Worm (Caenorhabditis elegans) whole organism, L4/young adult: ENCODE results near the gene ben-1.

Experiments used
- W03F9.2 ChIP-seq: fragments of 150-350 bp; optimal IDR thresholded peaks from 2 replicates; lab custom pipeline; 2014; ENCODE audit warnings: missing biosample characterization, missing genetic modification characterization
- dao-5 ChIP-seq: sonication (generic microtip); optimal IDR thresholded peaks from 2 replicates; lab custom pipeline; 2016; ENCODE audit warnings: missing genotype, missing genetic modification characterization, moderate library complexity, missing compliant biosample characterization
- him-1 ChIP-seq: sonication (generic microtip); optimal IDR thresholded peaks from 2 replicates; lab custom pipeline; 2016; ENCODE audit warnings: missing genotype, missing genetic modification reagents, missing genetic modification characterization, missing compliant biosample characterization

Gene ben-1

DNA sequence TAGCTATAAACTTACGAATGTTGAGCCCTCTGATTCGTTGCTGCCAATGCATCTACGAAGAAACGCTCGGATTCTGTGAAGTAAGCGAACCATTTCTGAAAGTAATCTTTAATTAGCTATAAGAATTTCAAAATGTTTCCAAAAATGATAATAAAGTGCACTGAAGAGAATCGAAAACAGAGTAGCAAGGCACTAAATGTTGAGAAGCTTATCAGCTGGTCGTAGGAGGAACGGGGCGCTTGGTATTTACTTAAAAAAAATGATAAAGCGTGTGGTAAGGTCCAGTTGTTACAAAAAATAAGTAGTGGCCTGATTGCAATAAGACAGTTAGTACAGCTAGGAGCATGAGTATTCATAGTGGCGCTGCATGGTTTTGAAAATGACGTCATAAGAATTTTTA, 4.9 kb upstream of the ben-1 start, which contains the start of gene C54C6.7:
Gene C54C6.7, minus strand, starts transcription at position 101 of the 400 bp plus-strand sequence.
- no peak for TF ChIP-seq him-1

DNA sequence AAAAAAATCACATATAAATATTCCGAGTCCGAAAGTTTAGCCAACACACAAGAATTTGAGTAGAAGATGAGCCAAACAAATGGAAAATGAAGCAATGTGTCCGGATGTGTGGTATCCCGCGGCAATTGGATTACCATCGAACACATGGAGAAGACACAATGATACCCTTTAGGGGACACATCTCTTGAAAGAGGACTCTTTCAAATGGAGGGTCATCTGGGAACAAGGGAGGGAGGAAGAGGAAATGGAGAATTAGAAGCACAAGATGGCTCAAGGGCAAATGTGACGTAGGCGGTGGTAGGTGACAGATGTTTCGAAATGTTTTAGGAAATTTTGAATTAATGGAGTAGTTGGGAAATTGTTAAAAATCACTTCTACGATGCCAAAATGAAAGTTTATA, 1.6 kb upstream of the ben-1 start:
- TF ChIP-seq dao-5 (tag; lab: Kevin White, UChicago) (no peak), him-1 (no peak), W03F9.2 (tag; lab: Kevin White, UChicago) (no peak)

DNA sequence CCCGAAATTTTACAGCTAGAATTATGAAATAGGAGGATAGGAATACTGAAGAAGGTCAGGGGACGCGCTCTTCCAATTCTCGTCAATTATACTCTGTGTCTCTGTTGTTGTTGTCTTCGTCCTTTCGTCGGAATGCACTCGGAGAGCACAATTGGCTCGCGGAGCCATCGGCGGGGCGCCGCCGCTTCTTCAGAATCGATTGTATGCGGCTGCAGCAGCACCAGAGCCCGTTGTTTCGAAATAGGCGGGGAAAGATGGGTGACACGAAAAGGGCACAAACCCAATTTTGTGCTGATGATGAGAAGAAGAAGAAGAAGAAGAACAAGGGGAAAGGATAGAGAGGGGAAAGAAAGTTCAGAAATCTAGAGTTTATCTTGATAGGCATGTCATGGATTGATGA, 666 bp upstream of the ben-1 start:
- TF ChIP-seq dao-5 (tag; lab: Kevin White, UChicago): no peak
- TF ChIP-seq W03F9.2 (tag; lab: Kevin White, UChicago): no peak
- peak; percentile 9 for TF ChIP-seq him-1

- TF ChIP-seq him-1 (no peak), dao-5 (tag; lab: Kevin White, UChicago) (no peak), W03F9.2 (tag; lab: Kevin White, UChicago) (no peak)
These were observed 346 bp downstream of the ben-1 start for ce11 chrIII:3541093-3541492.

DNA sequence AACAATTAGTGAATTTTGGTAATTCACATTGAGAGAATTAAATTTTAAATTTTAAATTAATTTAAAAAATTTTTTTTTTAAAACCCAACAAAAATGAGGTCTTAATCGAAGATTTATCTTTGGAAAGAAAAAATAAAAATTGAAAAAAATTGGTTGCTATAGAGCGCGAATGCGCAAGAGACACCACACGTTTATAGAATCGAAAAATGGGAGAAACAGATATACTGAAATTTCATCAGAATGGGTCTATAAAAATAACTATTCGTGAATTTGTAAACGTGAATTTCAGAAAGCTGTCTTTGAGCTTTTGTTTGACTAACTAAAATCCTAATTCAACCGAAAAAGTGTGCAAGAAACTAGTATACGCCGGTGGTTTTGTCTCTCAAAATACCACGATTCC, 1.0 kb downstream of the ben-1 start:
- no peak for TF ChIP-seq dao-5 (tag; lab: Kevin White, UChicago)
- peak; percentile 76 for TF ChIP-seq W03F9.2 (tag; lab: Kevin White, UChicago)

ce11 chrIII:3539499-3539898, 1.9 kb downstream of the ben-1 start:
- no peak for TF ChIP-seq him-1
- TF ChIP-seq dao-5 (tag; lab: Kevin White, UChicago): no peak
- no peak for TF ChIP-seq W03F9.2 (tag; lab: Kevin White, UChicago)

DNA sequence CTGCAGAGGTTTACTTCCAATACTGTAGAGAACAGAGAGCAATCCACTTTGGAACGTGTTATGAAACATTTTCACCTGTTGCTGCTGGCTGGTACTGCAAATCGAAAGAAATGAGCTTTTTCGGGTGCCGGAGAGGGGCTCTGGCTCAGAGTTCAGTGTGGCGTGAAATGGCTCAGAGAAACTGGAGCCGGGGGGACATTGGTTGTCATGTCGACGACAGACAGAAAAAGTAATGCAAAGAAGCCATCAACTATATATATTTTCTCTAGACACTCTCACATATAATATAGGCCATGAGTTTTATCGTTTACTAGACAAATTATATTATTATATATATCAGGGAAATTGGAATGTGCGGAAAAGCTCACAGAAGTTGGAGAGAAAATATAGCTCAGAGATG, 4.0 kb downstream of the ben-1 start, which contains the start of gene cfap-20:
Gene cfap-20, minus strand, starts transcription at position 101 of the 400 bp plus-strand sequence.
- TF ChIP-seq W03F9.2 (tag; lab: Kevin White, UChicago) (no peak), dao-5 (tag; lab: Kevin White, UChicago) (no peak), him-1 (no peak)

- TF ChIP-seq him-1 (no peak), W03F9.2 (tag; lab: Kevin White, UChicago) (no peak), dao-5 (tag; lab: Kevin White, UChicago) (no peak)
These were observed 7.3 kb downstream of the ben-1 start for ce11 chrIII:3534185-3534584.

DNA sequence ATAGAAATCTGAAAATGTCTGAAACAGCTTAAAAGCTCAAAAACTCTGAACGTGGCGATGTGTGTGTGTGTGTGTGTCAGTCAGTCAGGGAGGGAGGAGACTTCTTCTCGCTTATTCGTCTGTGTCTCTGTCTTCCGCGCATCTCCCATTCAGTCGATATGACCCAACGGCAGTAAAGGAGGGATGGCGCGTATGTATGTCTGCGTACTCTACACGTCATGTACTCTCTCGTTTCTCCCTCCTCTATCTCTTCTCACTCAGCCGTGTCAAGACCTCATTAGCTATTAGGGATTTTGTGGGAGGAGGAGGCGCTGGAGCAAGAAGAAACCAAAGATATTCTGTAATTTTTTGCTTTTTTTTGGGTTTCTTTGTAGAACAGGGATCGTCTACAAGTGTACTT, 9.4 kb downstream of the ben-1 start:
- no peak for TF ChIP-seq W03F9.2 (tag; lab: Kevin White, UChicago)
- TF ChIP-seq him-1: peak; percentile 35
- no peak for TF ChIP-seq dao-5 (tag; lab: Kevin White, UChicago)

DNA sequence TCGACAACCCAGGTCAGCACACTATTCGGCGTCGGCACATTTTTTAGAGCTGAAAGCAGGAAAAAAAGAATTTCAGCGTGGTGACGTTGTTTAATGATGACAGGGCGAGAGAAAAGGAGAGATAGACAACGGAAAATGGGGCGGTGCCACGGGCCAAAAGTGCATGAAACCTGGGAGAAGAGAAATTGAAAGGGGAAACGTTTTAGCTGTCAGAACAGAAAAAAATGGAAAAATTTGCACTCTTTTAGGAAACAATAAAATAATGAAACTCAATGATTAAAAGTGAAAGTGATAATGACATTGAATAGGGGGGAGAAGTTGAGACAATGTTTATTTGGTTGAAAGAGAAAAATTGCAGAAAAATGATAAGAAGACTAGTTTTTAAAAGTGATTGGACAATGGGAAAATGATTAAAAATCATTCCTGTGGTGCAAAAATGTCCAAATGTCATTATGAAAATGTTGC, 11.7 kb downstream of the ben-1 start, which contains the start of gene pitp-1:
Gene pitp-1, minus strand, starts transcription at position 51 of the 465 bp plus-strand sequence.
- TF ChIP-seq W03F9.2 (tag; lab: Kevin White, UChicago) (no peak), him-1 (no peak), dao-5 (tag; lab: Kevin White, UChicago) (no peak)

DNA sequence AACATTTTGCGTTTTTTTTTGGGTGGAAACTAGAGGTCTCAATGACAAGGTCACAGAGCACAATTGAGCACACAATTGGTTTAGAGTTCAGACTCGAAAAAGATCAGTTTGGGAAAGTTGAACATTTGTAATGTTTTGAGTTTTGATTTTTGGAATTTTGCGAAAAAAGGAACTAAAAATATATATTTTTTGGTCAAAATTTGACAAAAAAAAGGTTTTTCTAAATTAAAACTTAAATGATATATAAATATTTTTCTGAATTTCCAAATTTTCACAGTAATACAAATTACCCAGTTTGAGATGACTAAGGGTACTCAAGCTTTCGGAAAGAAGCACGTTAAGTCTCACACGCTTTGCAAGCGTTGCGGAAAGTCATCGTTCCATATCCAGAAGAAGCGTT, 13.1 kb downstream of the ben-1 start, which contains the start of gene rpl-37:
Gene rpl-37, plus strand, starts transcription at position 301 of the 400 bp plus-strand sequence.
- no peak for TF ChIP-seq dao-5 (tag; lab: Kevin White, UChicago)
- no peak for TF ChIP-seq W03F9.2 (tag; lab: Kevin White, UChicago)
- TF ChIP-seq him-1: no peak

DNA sequence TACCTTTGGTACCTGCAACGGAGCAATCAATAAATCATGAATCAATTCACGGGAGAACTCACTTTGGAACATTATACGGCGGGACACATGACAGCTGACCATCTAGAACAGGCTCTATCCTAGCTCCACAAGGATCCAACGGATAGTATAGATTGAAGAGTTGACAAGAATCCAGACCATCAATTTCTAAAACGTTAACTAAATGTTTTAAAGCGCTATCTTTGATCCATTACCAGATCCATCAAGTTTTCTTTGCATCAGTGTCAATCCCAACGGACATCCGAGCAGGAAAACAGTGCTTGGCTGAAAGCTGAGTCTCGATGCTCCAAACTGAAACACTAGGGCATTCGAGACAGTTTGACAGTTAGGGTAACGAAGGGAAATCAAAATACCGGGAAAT, 18.1 kb downstream of the ben-1 start:
- TF ChIP-seq dao-5 (tag; lab: Kevin White, UChicago) (no peak), him-1 (no peak), W03F9.2 (tag; lab: Kevin White, UChicago) (no peak)

DNA sequence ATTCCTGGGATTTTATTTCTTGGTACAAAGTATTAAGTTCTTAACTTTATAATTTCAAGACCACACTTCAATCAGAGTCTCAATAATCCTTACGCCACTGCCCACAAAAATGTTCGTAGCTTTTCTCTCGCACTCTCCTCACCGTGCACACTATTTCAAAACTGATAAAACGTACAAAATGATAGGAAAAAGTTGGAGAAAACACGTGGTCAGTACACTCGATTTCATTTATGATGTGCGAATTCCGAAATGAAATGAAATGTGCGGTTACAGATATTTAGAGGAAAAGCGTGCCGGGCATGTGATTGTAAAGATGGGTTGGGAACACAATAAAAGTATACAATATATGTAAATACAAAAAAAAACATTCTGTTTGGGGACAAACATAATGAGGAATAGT, 21.0 kb downstream of the ben-1 start:
- TF ChIP-seq W03F9.2 (tag; lab: Kevin White, UChicago) (peak; percentile 11), him-1 (no peak)

- no peak for TF ChIP-seq dao-5 (tag; lab: Kevin White, UChicago)
- no peak for TF ChIP-seq W03F9.2 (tag; lab: Kevin White, UChicago)
- no peak for TF ChIP-seq him-1
These were observed 21.9 kb downstream of the ben-1 start, which contains the start of gene hmit-1.3 for ce11 chrIII:3519505-3519904. TSS of gene hmit-1.3 (minus strand) at chrIII:3519607.

- TF ChIP-seq him-1 (no peak), W03F9.2 (tag; lab: Kevin White, UChicago) (no peak), dao-5 (tag; lab: Kevin White, UChicago) (no peak)
These were observed 29.6 kb downstream of the ben-1 start for ce11 chrIII:3511808-3512207.
